Worm (Caenorhabditis elegans) whole organism, L3 larva: Measurements from ENCODE around the gene riok-3.

Experiments used
- R02D3.7 ChIP-seq: fragments of 150-350 bp; optimal IDR thresholded peaks from 2 replicates; lab custom pipeline; 2014; ENCODE audit warnings: missing biosample characterization, missing genetic modification characterization
- ama-1 ChIP-seq: fragments of 150-350 bp; optimal IDR thresholded peaks from 2 replicates; lab custom pipeline; 2018
- jun-1 ChIP-seq: fragments of 150-350 bp; optimal IDR thresholded peaks from 2 replicates; lab custom pipeline; 2014; ENCODE audit warnings: missing biosample characterization, missing genetic modification reagents, missing genetic modification characterization
- nfya-1 ChIP-seq: sonication (generic microtip); optimal IDR thresholded peaks from 2 replicates; lab custom pipeline; 2017; ENCODE audit warnings: missing genetic modification characterization, mild to moderate bottlenecking, missing compliant biosample characterization, antibody characterized with exemption, moderate library complexity; ENCODE audit not compliant: insufficient read depth
- nhr-11 ChIP-seq: fragments of 150-350 bp; optimal IDR thresholded peaks from 2 replicates; lab custom pipeline; 2014; ENCODE audit warnings: missing biosample characterization, missing genetic modification characterization
- pqm-1 ChIP-seq: fragments of 150-350 bp; optimal IDR thresholded peaks from 2 replicates; lab custom pipeline; 2017; ENCODE audit warnings: missing biosample characterization, missing genetic modification characterization, inconsistent platforms
- unc-62 ChIP-seq: fragments of 150-350 bp; sonication (generic microtip); optimal IDR thresholded peaks from 4 replicates; lab custom pipeline; 2014; ENCODE audit warnings: missing biosample characterization, missing genetic modification reagents, missing genetic modification characterization
- ztf-4 ChIP-seq: fragments of 150-350 bp; optimal IDR thresholded peaks from 2 replicates; lab custom pipeline; 2014; ENCODE audit warnings: missing biosample characterization, missing genetic modification characterization

ce11 chrIII:9782483-9783081, 22.2 kb downstream of the riok-3 start, which contains the start of gene R10E11.6:
- TF ChIP-seq nfya-1 (tag; lab: Kevin White, UChicago) (no peak), nhr-11 (tag; lab: Kevin White, UChicago) (no peak), ama-1 (no peak), R02D3.7 (no peak), ztf-4 (no peak), pqm-1 (no peak), unc-62 (no peak), jun-1 (tag; lab: Kevin White, UChicago) (no peak)
